Worm (Caenorhabditis elegans) whole organism, late embryonic: ENCODE results near the gene F59G1.8.

Experiments used
- C38D4.7 ChIP-seq: fragments of 200-800 bp; sonication (Bioruptor generic); optimal IDR thresholded peaks from 2 replicates; lab custom pipeline; 2018; ENCODE audit warnings: mild to moderate bottlenecking, missing genetic modification characterization, moderate library complexity, missing compliant biosample characterization
- K02D7.2 ChIP-seq: sonication (generic microtip); optimal IDR thresholded peaks from 2 replicates; lab custom pipeline; 2017; ENCODE audit warnings: mild to moderate bottlenecking, missing genetic modification characterization, missing compliant biosample characterization
- K09A11.1 ChIP-seq: sonication (generic microtip); optimal IDR thresholded peaks from 2 replicates; lab custom pipeline; 2017; ENCODE audit warnings: antibody characterized with exemption, mild to moderate bottlenecking, missing genetic modification characterization, missing compliant biosample characterization; ENCODE audit not compliant: insufficient read depth
- Y22D7AL.16 ChIP-seq: sonication (generic microtip); optimal IDR thresholded peaks from 2 replicates; lab custom pipeline; 2016; ENCODE audit warnings: missing genetic modification characterization, missing compliant biosample characterization
- ceh-14 ChIP-seq: sonication (generic microtip); optimal IDR thresholded peaks from 2 replicates; lab custom pipeline; 2016; ENCODE audit warnings: missing genotype, missing genetic modification characterization, missing compliant biosample characterization
- ceh-18 ChIP-seq: sonication (generic microtip); optimal IDR thresholded peaks from 2 replicates; lab custom pipeline; 2016; ENCODE audit warnings: missing genetic modification characterization, missing compliant biosample characterization
- ceh-2 ChIP-seq: sonication (generic microtip); optimal IDR thresholded peaks from 2 replicates; lab custom pipeline; 2016; ENCODE audit warnings: missing genotype, missing genetic modification characterization, missing compliant biosample characterization
- ceh-31 ChIP-seq: sonication (generic microtip); optimal IDR thresholded peaks from 2 replicates; lab custom pipeline; 2016; ENCODE audit warnings: missing genetic modification characterization, missing compliant biosample characterization
- ceh-45 ChIP-seq: fragments of 200-800 bp; sonication (Bioruptor generic); IDR thresholded peaks from 2 replicates; pipeline ENCODE4 v1.3.6; 2022; ENCODE audit warnings: missing genetic modification reagents, missing genetic modification characterization, missing compliant biosample characterization
- ceh-9 ChIP-seq: sonication (generic microtip); optimal IDR thresholded peaks from 2 replicates; lab custom pipeline; 2016; ENCODE audit warnings: mild to moderate bottlenecking, missing genetic modification characterization, inconsistent platforms, missing compliant biosample characterization
- che-1 ChIP-seq: sonication (generic microtip); optimal IDR thresholded peaks from 2 replicates; lab custom pipeline; 2016; ENCODE audit warnings: mild to moderate bottlenecking, missing genetic modification characterization, missing compliant biosample characterization
- dve-1 ChIP-seq: sonication (generic microtip); optimal IDR thresholded peaks from 2 replicates; lab custom pipeline; 2017; ENCODE audit warnings: antibody characterized with exemption, mild to moderate bottlenecking, missing genetic modification characterization, missing compliant biosample characterization
- elt-2 ChIP-seq: sonication (generic microtip); optimal IDR thresholded peaks from 2 replicates; lab custom pipeline; 2016; ENCODE audit warnings: missing genetic modification reagents, missing genetic modification characterization, missing compliant biosample characterization
- elt-4 ChIP-seq: sonication (generic microtip); optimal IDR thresholded peaks from 2 replicates; lab custom pipeline; 2016; ENCODE audit warnings: missing genetic modification characterization, missing compliant biosample characterization
- ets-4 ChIP-seq: sonication (generic microtip); optimal IDR thresholded peaks from 2 replicates; lab custom pipeline; 2016; ENCODE audit warnings: missing genetic modification characterization, missing compliant biosample characterization
- eyg-1 ChIP-seq: sonication (generic microtip); optimal IDR thresholded peaks from 2 replicates; lab custom pipeline; 2016; ENCODE audit warnings: missing genotype, missing genetic modification characterization, missing compliant biosample characterization
- fax-1 ChIP-seq: sonication (generic microtip); optimal IDR thresholded peaks from 2 replicates; lab custom pipeline; 2016; ENCODE audit warnings: missing genotype, missing genetic modification characterization, missing compliant biosample characterization
- fkh-10 ChIP-seq: fragments of 150-350 bp; optimal IDR thresholded peaks from 2 replicates; lab custom pipeline; 2014; ENCODE audit warnings: missing biosample characterization, missing genetic modification reagents, missing genetic modification characterization
- fkh-6 ChIP-seq: sonication (generic microtip); optimal IDR thresholded peaks from 2 replicates; lab custom pipeline; 2016; ENCODE audit warnings: missing genetic modification characterization, missing compliant biosample characterization
- hlh-30 ChIP-seq: sonication (generic microtip); optimal IDR thresholded peaks from 2 replicates; lab custom pipeline; 2017; ENCODE audit warnings: antibody characterized with exemption, missing genetic modification characterization, missing compliant biosample characterization; ENCODE audit not compliant: insufficient read depth
- hlh-8 ChIP-seq: sonication (generic microtip); optimal IDR thresholded peaks from 2 replicates; lab custom pipeline; 2016; ENCODE audit warnings: missing genotype, missing genetic modification characterization, missing compliant biosample characterization
- mec-3 ChIP-seq: sonication (generic microtip); optimal IDR thresholded peaks from 2 replicates; lab custom pipeline; 2016; ENCODE audit warnings: borderline replicate concordance, missing genetic modification characterization, missing compliant biosample characterization
- nfya-1 ChIP-seq: sonication (generic microtip); optimal IDR thresholded peaks from 2 replicates; lab custom pipeline; 2017; ENCODE audit warnings: missing genetic modification characterization, mild to moderate bottlenecking, missing compliant biosample characterization, antibody characterized with exemption, moderate library complexity
- npax-4 ChIP-seq: sonication (generic microtip); optimal IDR thresholded peaks from 2 replicates; lab custom pipeline; 2016; ENCODE audit warnings: missing genetic modification characterization, missing compliant biosample characterization
- pag-3 ChIP-seq: sonication (generic microtip); optimal IDR thresholded peaks from 2 replicates; lab custom pipeline; 2016; ENCODE audit warnings: missing compliant biosample characterization, missing genetic modification characterization, borderline replicate concordance
- pat-9 ChIP-seq: fragments of 200-800 bp; sonication (Bioruptor generic); optimal IDR thresholded peaks from 2 replicates; lab custom pipeline; 2018; ENCODE audit warnings: mild to moderate bottlenecking, missing genetic modification characterization, moderate library complexity, missing compliant biosample characterization
- pax-1 ChIP-seq: fragments of 150-350 bp; optimal IDR thresholded peaks from 2 replicates; lab custom pipeline; 2014; ENCODE audit warnings: missing biosample characterization, missing genetic modification characterization
- pqm-1 ChIP-seq: sonication (generic microtip); optimal IDR thresholded peaks from 2 replicates; lab custom pipeline; 2016; ENCODE audit warnings: missing genetic modification characterization, missing compliant biosample characterization
- pros-1 ChIP-seq: fragments of 150-350 bp; optimal IDR thresholded peaks from 2 replicates; lab custom pipeline; 2014; ENCODE audit warnings: missing biosample characterization, missing genetic modification reagents, missing genetic modification characterization
- ref-2 ChIP-seq: sonication (generic microtip); optimal IDR thresholded peaks from 2 replicates; lab custom pipeline; 2016; ENCODE audit warnings: missing genetic modification characterization, missing compliant biosample characterization
- rnt-1 ChIP-seq: sonication (generic microtip); optimal IDR thresholded peaks from 2 replicates; lab custom pipeline; 2016; ENCODE audit warnings: missing genetic modification characterization, missing compliant biosample characterization
- sdc-2 ChIP-seq: sonication (generic microtip); optimal IDR thresholded peaks from 2 replicates; lab custom pipeline; 2016; ENCODE audit warnings: missing genotype, missing genetic modification characterization, missing compliant biosample characterization
- sox-2 ChIP-seq: fragments of 200-800 bp; sonication (Bioruptor generic); IDR thresholded peaks from 2 replicates; pipeline ENCODE4 v1.3.6; 2022; ENCODE audit warnings: missing genetic modification reagents, missing genetic modification characterization, missing compliant biosample characterization
- tbx-2 ChIP-seq: sonication (generic microtip); optimal IDR thresholded peaks from 2 replicates; lab custom pipeline; 2016; ENCODE audit warnings: missing genetic modification characterization, missing compliant biosample characterization
- ttx-3 ChIP-seq: sonication (generic microtip); optimal IDR thresholded peaks from 2 replicates; lab custom pipeline; 2016; ENCODE audit warnings: missing genetic modification reagents, missing genetic modification characterization, missing compliant biosample characterization
- unc-3 ChIP-seq, 2 experiments: fragments of 200-800 bp in 1 of 2; sonication (Bioruptor generic) in 1 of 2; sonication (generic microtip) in 1 of 2; conservative IDR thresholded peaks in 1 of 2; optimal IDR thresholded peaks in 1 of 2; 2 replicates each; pipeline versions ENCODE4 v1.3.6 to Lab custom; 2016 to 2022; ENCODE audit warnings: missing compliant biosample characterization in 2 of 2, missing genetic modification characterization in 2 of 2, missing genetic modification reagents in 1 of 2
- unc-42 ChIP-seq: sonication (generic microtip); optimal IDR thresholded peaks from 2 replicates; lab custom pipeline; 2016; ENCODE audit warnings: missing genotype, missing genetic modification characterization, missing compliant biosample characterization

Gene F59G1.8

DNA sequence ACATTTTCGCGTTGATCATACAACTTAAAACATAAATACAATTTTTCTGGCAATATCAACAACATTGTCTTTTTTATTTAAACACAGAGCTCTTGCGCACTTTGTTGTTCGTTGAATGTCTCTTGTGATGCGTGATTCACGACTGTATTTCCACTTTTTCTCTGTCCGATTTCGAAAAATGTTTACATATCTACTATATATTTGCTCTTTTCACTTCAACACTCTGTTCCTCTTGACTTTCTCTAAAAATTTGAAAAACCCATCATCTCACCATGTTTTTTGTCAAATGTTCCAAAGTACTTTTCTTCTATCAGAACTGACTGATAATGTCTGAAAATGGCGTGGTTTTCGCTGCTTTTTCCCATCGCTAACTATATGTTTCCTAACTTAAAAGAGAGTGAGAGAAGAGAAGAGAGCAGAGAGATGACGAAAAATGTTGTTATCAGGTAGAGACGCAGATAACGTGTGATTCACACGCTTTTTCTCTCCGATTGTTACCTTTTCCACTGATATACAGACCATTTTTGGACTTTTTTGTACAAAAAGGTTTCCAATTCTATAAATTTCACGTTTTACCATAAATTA is 5.7 kb downstream of the F59G1.8 start:
- no peak for TF ChIP-seq C38D4.7
- no peak for TF ChIP-seq ttx-3
- no peak for TF ChIP-seq pat-9 (tag; lab: Kevin White, UChicago)
- TF ChIP-seq ceh-14, result no peak
- peak; percentile 69 for TF ChIP-seq elt-2 (tag; lab: Kevin White, UChicago)
- TF ChIP-seq K09A11.1 (tag; lab: Kevin White, UChicago), result no peak
- no peak for TF ChIP-seq hlh-8 (tag; lab: Kevin White, UChicago)

DNA sequence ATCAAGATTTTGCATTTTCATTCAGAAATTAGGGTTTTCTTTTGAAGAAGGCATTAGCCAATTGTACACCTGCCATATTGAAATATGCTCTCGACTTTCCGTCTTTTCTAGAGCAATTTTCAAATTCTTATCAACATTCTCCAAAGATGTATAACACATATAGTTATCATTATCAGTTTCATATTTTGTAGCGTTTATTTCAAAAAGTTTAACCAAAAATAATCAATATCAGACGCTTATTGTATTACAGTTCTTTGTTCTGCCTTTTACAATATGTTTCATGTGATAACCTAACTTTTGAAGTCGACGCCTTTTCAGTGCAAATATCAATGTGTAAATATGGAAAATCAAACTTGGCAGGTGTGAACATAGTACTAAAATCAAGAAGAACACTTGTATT is 7.5 kb downstream of the F59G1.8 start:
- TF ChIP-seq pag-3 (tag; lab: Kevin White, UChicago), result no peak
- TF ChIP-seq pqm-1 (tag; lab: Kevin White, UChicago), result no peak
- TF ChIP-seq dve-1, result no peak
- TF ChIP-seq Y22D7AL.16, result no peak
- TF ChIP-seq fkh-10 (GFP tag; lab: Kevin White, UChicago), result no peak
- TF ChIP-seq tbx-2 (tag; lab: Kevin White, UChicago), result no peak
- no peak for TF ChIP-seq nfya-1 (tag; lab: Kevin White, UChicago)
- no peak for TF ChIP-seq fkh-6
- no peak for TF ChIP-seq pros-1 (tag; lab: Kevin White, UChicago)
- no peak for TF ChIP-seq rnt-1 (tag; lab: Kevin White, UChicago)
- no peak for TF ChIP-seq C38D4.7
- TF ChIP-seq fax-1 (tag; lab: Kevin White, UChicago), result no peak
- no peak for TF ChIP-seq unc-42 (tag; lab: Kevin White, UChicago)
- TF ChIP-seq che-1, result no peak
- TF ChIP-seq eyg-1 (tag; lab: Kevin White, UChicago), result no peak
- no peak for TF ChIP-seq elt-4
- no peak for TF ChIP-seq ceh-9 (tag; lab: Kevin White, UChicago)

DNA sequence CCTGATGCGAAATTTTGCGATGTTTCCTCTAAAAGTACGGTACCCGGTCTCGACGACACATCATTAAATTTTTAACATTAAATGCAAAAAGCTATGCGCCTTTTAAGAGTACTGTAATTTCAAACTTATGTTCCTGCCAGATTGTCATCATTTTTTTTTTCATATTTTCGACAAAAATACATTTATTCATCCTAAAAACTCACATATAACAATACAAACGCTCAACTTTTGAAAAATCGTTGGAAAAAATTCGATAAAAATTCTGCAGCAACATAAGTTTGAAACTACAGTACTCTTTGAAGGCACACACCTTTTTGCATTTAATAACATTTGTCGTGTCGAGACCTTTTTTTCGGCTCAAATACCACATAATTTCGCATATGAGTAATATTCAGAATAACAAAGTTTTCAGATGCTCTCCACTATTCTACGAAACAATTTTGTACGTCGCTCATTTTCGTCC is 10.7 kb downstream of the F59G1.8 start, which contains the start of gene frh-1:
TSS of gene frh-1 (plus strand) at position 413 of the 463 bp plus-strand sequence.
- TF ChIP-seq pax-1 (tag; lab: Kevin White, UChicago) (no peak), che-1 (no peak), ceh-45 (GFP tag; lab: Robert Waterston, UW) (no peak), ceh-2 (tag; lab: Kevin White, UChicago) (no peak), npax-4 (tag; lab: Kevin White, UChicago) (no peak), mec-3 (tag; lab: Kevin White, UChicago) (no peak), K02D7.2 (tag; lab: Kevin White, UChicago) (no peak), sox-2 (no peak), ceh-18 (tag; lab: Kevin White, UChicago) (no peak), sdc-2 (tag; lab: Kevin White, UChicago) (no peak)

DNA sequence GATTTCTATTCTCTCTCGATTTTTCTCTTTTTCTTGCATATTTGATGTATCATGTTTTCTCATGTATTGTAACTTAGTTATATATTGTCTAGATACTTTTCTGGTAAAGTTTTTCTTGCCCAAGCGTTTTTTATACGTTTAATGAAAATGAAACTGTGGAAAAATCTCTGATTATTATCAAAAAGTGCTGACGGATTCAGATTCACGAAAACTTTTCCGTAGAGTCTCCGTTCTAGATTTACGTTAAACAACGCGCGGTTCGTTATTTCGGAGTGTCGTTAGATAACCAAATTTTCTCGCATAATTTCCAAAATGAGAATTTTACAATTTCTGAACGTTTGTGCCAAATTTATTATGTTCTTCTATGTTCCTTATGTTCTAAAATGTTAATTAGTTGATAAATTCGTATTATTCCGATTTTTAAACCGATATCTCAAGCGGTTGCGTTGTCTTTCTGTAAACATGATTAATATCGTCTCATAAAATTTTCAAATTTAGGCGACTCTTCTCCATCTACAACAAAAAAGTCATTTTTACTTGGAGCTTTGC is 11.9 kb downstream of the F59G1.8 start, which contains the start of gene ptp-2:
TSS of gene ptp-2 (plus strand) at position 499 of the 549 bp plus-strand sequence.
- TF ChIP-seq pat-9 (tag; lab: Kevin White, UChicago), result no peak
- TF ChIP-seq ref-2 (tag; lab: Kevin White, UChicago), result no peak
- peak; percentile 21 for TF ChIP-seq elt-2 (tag; lab: Kevin White, UChicago)
- TF ChIP-seq unc-3 (GFP tag; conservative IDR thresholded peaks at IDR 0.05; lab: Robert Waterston, UW), result 0 out of 2 replicates have a peak, but pooled peaks have one; percentile 8
- TF ChIP-seq unc-3 (tag; optimal IDR thresholded peaks at IDR 0.05; lab: Kevin White, UChicago), result no peak
- TF ChIP-seq ets-4 (tag; lab: Kevin White, UChicago), result peak; percentile 27
- TF ChIP-seq dve-1, result no peak
- peak; percentile 41 for TF ChIP-seq hlh-30 (tag; lab: Kevin White, UChicago)
- TF ChIP-seq unc-42 (tag; lab: Kevin White, UChicago), result peak; percentile 81
- TF ChIP-seq ceh-31 (tag; lab: Kevin White, UChicago), result peak; percentile 36
- TF ChIP-seq, all 69 proteins: peak for 6
